Worm (Caenorhabditis elegans): ENCODE measurements around the gene Y54F10AR.1.

- TF ChIP-seq ztf-4 (tag; optimal IDR thresholded peaks at IDR 0.05) (no peak), pqm-1 (tag; optimal IDR thresholded peaks at IDR 0.05) (no peak), jun-1 (tag; optimal IDR thresholded peaks at IDR 0.05) (no peak), skn-1 (tag; optimal IDR thresholded peaks at IDR 0.05) (no peak), nhr-77 (tag; optimal IDR thresholded peaks at IDR 0.05) (no peak), unc-39 (tag; optimal IDR thresholded peaks at IDR 0.05) (no peak), elt-1 (tag; optimal IDR thresholded peaks at IDR 0.05) (no peak), tbx-2 (tag; optimal IDR thresholded peaks at IDR 0.05) (no peak), ZK546.5 (tag; optimal IDR thresholded peaks at IDR 0.05) (no peak), mdl-1 (tag; optimal IDR thresholded peaks at IDR 0.05) (no peak)
These were observed 21.9 kb downstream of the Y54F10AR.1 start for ce11 chrIII:2553579-2553978.

Data from whole organism, L3 larva.